Worm (Caenorhabditis elegans) whole organism, L4 larva: Measurements from ENCODE around the gene F37H8.6.

Source experiments
- F10B5.3 ChIP-seq: sonication (generic microtip); optimal IDR thresholded peaks from 2 replicates; lab custom pipeline; 2016; ENCODE audit warnings: mild to moderate bottlenecking, missing genetic modification characterization, missing compliant biosample characterization
- F26F4.8 ChIP-seq: fragments of 200-800 bp; sonication (Bioruptor generic); conservative IDR thresholded peaks from 2 replicates; pipeline ENCODE4 v1.3.6; 2022; ENCODE audit warnings: missing genetic modification characterization, missing compliant biosample characterization
- F37D6.2 ChIP-seq: sonication (generic microtip); optimal IDR thresholded peaks from 2 replicates; lab custom pipeline; 2016; ENCODE audit warnings: mild to moderate bottlenecking, missing genetic modification characterization, missing compliant biosample characterization
- F44E2.7 ChIP-seq: fragments of 200-800 bp; sonication (Bioruptor generic); IDR thresholded peaks from 2 replicates; pipeline ENCODE4 v2.1.2; 2022; ENCODE audit warnings: missing genetic modification characterization, missing compliant biosample characterization
- Y105C5A.15 ChIP-seq: fragments of 200-800 bp; sonication (Bioruptor generic); IDR thresholded peaks from 2 replicates; pipeline ENCODE4 v1.3.6; 2022; ENCODE audit warnings: missing genetic modification characterization, missing compliant biosample characterization
- Y48G9A.11 ChIP-seq: fragments of 200-800 bp; sonication (Bioruptor generic); IDR thresholded peaks from 2 replicates; pipeline ENCODE4 v1.3.6; 2022; ENCODE audit warnings: missing genetic modification reagents, missing genetic modification characterization, missing compliant biosample characterization
- ZK337.2 ChIP-seq: fragments of 200-800 bp; sonication (Bioruptor generic); IDR thresholded peaks from 2 replicates; pipeline ENCODE4 v1.3.6; 2022; ENCODE audit warnings: missing genetic modification reagents, missing genetic modification characterization, missing compliant biosample characterization
- ama-1 ChIP-seq: fragments of 150-350 bp; optimal IDR thresholded peaks from 2 replicates; lab custom pipeline; 2014; ENCODE audit warnings: inconsistent platforms, mixed read lengths
- arid-1 ChIP-seq: fragments of 200-800 bp; sonication (Bioruptor generic); conservative IDR thresholded peaks from 2 replicates; pipeline ENCODE4 v1.3.6; 2022; ENCODE audit warnings: missing genetic modification reagents, missing genetic modification characterization, missing compliant biosample characterization
- daf-16 ChIP-seq, 3 experiments: sonication (generic microtip); optimal IDR thresholded peaks; 2 replicates each; lab custom pipeline; 2016 to 2017; ENCODE audit warnings: missing genetic modification characterization in 3 of 3, missing genetic modification reagents in 3 of 3, mild to moderate bottlenecking in 2 of 3, missing compliant biosample characterization in 2 of 3, missing biosample characterization in 1 of 3, moderate library complexity in 1 of 3
- daf-8 ChIP-seq: fragments of 200-800 bp; sonication (Bioruptor generic); IDR thresholded peaks from 2 replicates; pipeline ENCODE4 v1.3.6; 2022; ENCODE audit warnings: missing genetic modification characterization, missing compliant biosample characterization
- dpl-1 ChIP-seq: fragments of 150-350 bp; optimal IDR thresholded peaks from 2 replicates; lab custom pipeline; 2014; ENCODE audit warnings: missing biosample characterization, missing genetic modification reagents, missing genetic modification characterization
- duxl-1 ChIP-seq: sonication (generic microtip); optimal IDR thresholded peaks from 2 replicates; lab custom pipeline; 2016; ENCODE audit warnings: mild to moderate bottlenecking, missing genetic modification characterization, moderate library complexity, missing compliant biosample characterization; ENCODE audit not compliant: poor library complexity
- dve-1 ChIP-seq: sonication (generic microtip); optimal IDR thresholded peaks from 2 replicates; lab custom pipeline; 2017; ENCODE audit warnings: antibody characterized with exemption, mild to moderate bottlenecking, missing genetic modification characterization, missing compliant biosample characterization; ENCODE audit not compliant: insufficient read depth
- egl-27 ChIP-seq: sonication (generic microtip); optimal IDR thresholded peaks from 3 replicates; lab custom pipeline; 2017; ENCODE audit warnings: missing biosample characterization, missing genetic modification reagents, missing genetic modification characterization
- fkh-10 ChIP-seq: fragments of 150-350 bp; optimal IDR thresholded peaks from 2 replicates; lab custom pipeline; 2014; ENCODE audit warnings: missing biosample characterization, missing genetic modification reagents, missing genetic modification characterization
- fos-1 ChIP-seq: fragments of 150-350 bp; optimal IDR thresholded peaks from 2 replicates; lab custom pipeline; 2014; ENCODE audit warnings: missing biosample characterization, missing genetic modification characterization
- hif-1 ChIP-seq, 2 experiments: sonication (generic microtip); optimal IDR thresholded peaks; 2 replicates each; lab custom pipeline; 2016 to 2017; ENCODE audit warnings: missing compliant biosample characterization in 2 of 2, missing genetic modification characterization in 2 of 2, missing genetic modification reagents in 2 of 2, missing genotype in 2 of 2, mild to moderate bottlenecking in 1 of 2
- hlh-11 ChIP-seq: fragments of 200-800 bp; sonication (Bioruptor generic); optimal IDR thresholded peaks from 2 replicates; lab custom pipeline; 2018; ENCODE audit warnings: mild to moderate bottlenecking, missing genetic modification characterization, missing compliant biosample characterization
- hmg-1.1 ChIP-seq: fragments of 200-800 bp; sonication (Bioruptor generic); IDR thresholded peaks from 2 replicates; pipeline ENCODE4 v1.3.6; 2022; ENCODE audit warnings: missing genetic modification reagents, missing genetic modification characterization, missing compliant biosample characterization
- lin-15B ChIP-seq: fragments of 150-350 bp; sonication (generic microtip); optimal IDR thresholded peaks from 3 replicates; lab custom pipeline; 2014; ENCODE audit warnings: missing biosample characterization, missing genetic modification characterization
- lir-3 ChIP-seq: sonication (generic microtip); optimal IDR thresholded peaks from 2 replicates; lab custom pipeline; 2016; ENCODE audit warnings: mild to moderate bottlenecking, missing genetic modification characterization, missing compliant biosample characterization
- lsy-2 ChIP-seq, 2 experiments: fragments of 150-350 bp in 1 of 2; sonication (generic microtip) in 1 of 2; optimal IDR thresholded peaks; 2 replicates each; lab custom pipeline; 2014 to 2017; ENCODE audit warnings: missing biosample characterization in 2 of 2, missing genetic modification characterization in 2 of 2
- madf-5 ChIP-seq, 2 experiments: fragments of 200-800 bp; sonication (Bioruptor generic); IDR thresholded peaks; 2 replicates each; pipeline ENCODE4 v1.3.6; 2022; ENCODE audit warnings: missing compliant biosample characterization in 2 of 2, missing genetic modification characterization in 2 of 2
- madf-9 ChIP-seq: fragments of 200-800 bp; sonication (Bioruptor generic); conservative IDR thresholded peaks from 2 replicates; pipeline ENCODE4 v1.3.6; 2022; ENCODE audit warnings: missing genetic modification reagents, missing genetic modification characterization, missing compliant biosample characterization
- mes-2 ChIP-seq: sonication (generic microtip); optimal IDR thresholded peaks from 2 replicates; lab custom pipeline; 2016; ENCODE audit warnings: missing genotype, mild to moderate bottlenecking, missing genetic modification characterization, missing compliant biosample characterization; ENCODE audit not compliant: poor library complexity, severe bottlenecking
- mxl-3 ChIP-seq: fragments of 200-800 bp; sonication (Bioruptor generic); optimal IDR thresholded peaks from 2 replicates; lab custom pipeline; 2018; ENCODE audit warnings: mild to moderate bottlenecking, missing genetic modification characterization, missing compliant biosample characterization
- nhr-10 ChIP-seq: fragments of 150-350 bp; optimal IDR thresholded peaks from 2 replicates; lab custom pipeline; 2014; ENCODE audit warnings: missing biosample characterization, missing genetic modification characterization
- nhr-102 ChIP-seq: sonication (generic microtip); optimal IDR thresholded peaks from 2 replicates; lab custom pipeline; 2016; ENCODE audit warnings: mild to moderate bottlenecking, missing genetic modification characterization, moderate library complexity, missing compliant biosample characterization
- nhr-237 ChIP-seq: sonication (generic microtip); optimal IDR thresholded peaks from 2 replicates; lab custom pipeline; 2017; ENCODE audit warnings: missing biosample characterization, missing genetic modification characterization
- nhr-25 ChIP-seq: sonication (generic microtip); optimal IDR thresholded peaks from 2 replicates; lab custom pipeline; 2017; ENCODE audit warnings: missing genetic modification characterization, mild to moderate bottlenecking, missing compliant biosample characterization, antibody characterized with exemption, moderate library complexity, borderline replicate concordance; ENCODE audit not compliant: insufficient read depth
- nhr-28 ChIP-seq: fragments of 150-350 bp; optimal IDR thresholded peaks from 2 replicates; lab custom pipeline; 2014; ENCODE audit warnings: missing biosample characterization, missing genetic modification characterization
- nhr-48 ChIP-seq: sonication (generic microtip); optimal IDR thresholded peaks from 2 replicates; lab custom pipeline; 2016; ENCODE audit warnings: mild to moderate bottlenecking, missing genetic modification characterization, missing compliant biosample characterization
- nhr-76 ChIP-seq: fragments of 150-350 bp; optimal IDR thresholded peaks from 2 replicates; lab custom pipeline; 2014; ENCODE audit warnings: missing biosample characterization, missing genetic modification characterization
- nhr-77 ChIP-seq: fragments of 150-350 bp; optimal IDR thresholded peaks from 2 replicates; lab custom pipeline; 2014; ENCODE audit warnings: missing biosample characterization, missing genetic modification characterization
- rbr-2 ChIP-seq: sonication (generic microtip); optimal IDR thresholded peaks from 2 replicates; lab custom pipeline; 2016; ENCODE audit warnings: missing genotype, missing genetic modification characterization, missing compliant biosample characterization
- skn-1 ChIP-seq: fragments of 150-350 bp; optimal IDR thresholded peaks from 2 replicates; lab custom pipeline; 2014; ENCODE audit warnings: missing biosample characterization, missing genetic modification characterization
- snpc-1.2 ChIP-seq: fragments of 200-800 bp; sonication (Bioruptor generic); IDR thresholded peaks from 2 replicates; pipeline ENCODE4 v1.3.6; 2022; ENCODE audit warnings: missing genetic modification reagents, missing genetic modification characterization, missing compliant biosample characterization
- tag-97 ChIP-seq: fragments of 200-800 bp; sonication (Bioruptor generic); IDR thresholded peaks from 2 replicates; pipeline ENCODE4 v1.3.6; 2022; ENCODE audit warnings: missing genetic modification characterization, missing compliant biosample characterization
- zfp-2 ChIP-seq: sonication (generic microtip); optimal IDR thresholded peaks from 2 replicates; lab custom pipeline; 2016; ENCODE audit warnings: mild to moderate bottlenecking, missing genetic modification characterization, missing compliant biosample characterization
- ztf-11 ChIP-seq: fragments of 150-350 bp; optimal IDR thresholded peaks from 2 replicates; lab custom pipeline; 2014; ENCODE audit warnings: missing biosample characterization, missing genetic modification characterization

F37H8.6 gene

DNA sequence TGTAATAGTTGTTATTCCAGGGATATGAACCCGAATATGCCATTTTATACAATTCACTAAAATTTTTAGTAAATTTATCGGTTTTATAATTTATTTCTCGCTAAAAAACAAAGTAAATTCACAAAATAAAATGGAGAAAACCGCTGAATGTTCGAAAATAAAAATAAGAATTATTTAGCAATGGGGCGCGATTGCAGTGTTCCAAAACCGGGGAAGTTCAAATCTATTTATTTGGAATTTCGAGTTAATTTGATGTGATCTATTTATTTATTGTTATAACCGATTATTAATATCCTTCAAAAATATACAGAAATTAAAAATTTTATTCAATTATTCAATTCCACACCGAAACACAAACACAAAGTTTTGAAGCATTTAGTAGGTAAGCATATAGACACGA, 44.7 kb downstream of the F37H8.6 start, which contains the start of gene F40F8.11 (continued):
- TF ChIP-seq duxl-1 (no peak), nhr-28 (tag; lab: Kevin White, UChicago) (peak; percentile 1), F37D6.2 (tag; lab: Kevin White, UChicago) (no peak)

DNA sequence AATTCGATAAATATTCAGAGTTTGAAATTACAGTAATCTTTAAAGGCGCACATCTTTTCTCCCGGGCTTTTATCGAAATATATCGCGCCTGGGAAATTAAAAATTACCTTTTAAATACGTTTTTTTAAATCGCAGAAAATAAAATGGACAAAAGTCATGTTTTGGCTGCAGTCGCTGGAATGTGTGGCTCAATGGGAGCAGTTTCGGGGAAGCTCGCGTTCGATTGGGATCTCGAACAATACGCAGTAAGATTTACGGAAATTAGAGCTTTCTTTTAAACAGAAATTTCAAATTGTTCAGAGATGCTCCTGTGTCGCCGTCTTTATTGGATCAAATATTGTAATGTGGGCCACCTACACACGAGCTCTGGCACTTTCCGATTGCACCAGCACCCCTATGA, 47.8 kb downstream of the F37H8.6 start, which contains the start of gene F40F8.12:
Gene F40F8.12, plus strand, starts transcription at position 301 of the 400 bp plus-strand sequence.
- no peak for TF ChIP-seq snpc-1.2 (GFP tag; lab: Robert Waterston, UW)
- no peak for TF ChIP-seq lin-15B
- TF ChIP-seq F37D6.2 (tag; lab: Kevin White, UChicago): no peak
- TF ChIP-seq Y105C5A.15 (GFP tag; lab: Robert Waterston, UW): no peak
- no peak for TF ChIP-seq dve-1 (tag; lab: Kevin White, UChicago)
- TF ChIP-seq nhr-237 (tag; lab: Kevin White, UChicago): no peak
- no peak for TF ChIP-seq skn-1 (tag; lab: Kevin White, UChicago)
- TF ChIP-seq nhr-25: no peak
- TF ChIP-seq nhr-76 (tag; lab: Kevin White, UChicago): no peak

DNA sequence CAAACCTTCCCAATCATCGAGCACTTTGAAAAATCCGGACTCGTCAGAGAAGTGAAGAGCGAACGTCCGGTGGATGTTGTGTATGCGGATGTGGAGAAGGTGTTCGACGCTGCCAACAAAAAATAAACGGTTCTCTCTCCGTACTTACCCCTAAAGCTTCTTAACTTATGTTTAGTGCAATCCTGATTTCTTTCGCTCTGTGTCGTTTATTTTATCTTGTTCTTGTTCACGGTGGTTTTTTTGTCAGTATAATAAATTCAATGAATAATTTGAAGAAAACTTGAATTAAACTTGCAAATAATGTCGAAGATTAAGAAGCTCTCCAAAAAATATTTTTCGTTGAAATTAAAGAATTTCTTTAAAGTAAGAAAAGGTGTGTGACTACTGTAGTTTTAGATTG, 48.3 kb downstream of the F37H8.6 start, which contains the start of gene F40F8.3:
Gene F40F8.3, plus strand, starts transcription at position 301 of the 400 bp plus-strand sequence.
- no peak for TF ChIP-seq F26F4.8
- TF ChIP-seq madf-9: no peak
- TF ChIP-seq nhr-77 (tag; lab: Kevin White, UChicago): no peak
- TF ChIP-seq Y48G9A.11 (GFP tag; lab: Robert Waterston, UW): no peak
- no peak for TF ChIP-seq nhr-10 (tag; lab: Kevin White, UChicago)
- no peak for TF ChIP-seq ama-1 (lab: Kevin White, UChicago)
- TF ChIP-seq nhr-76 (tag; lab: Kevin White, UChicago): no peak
- TF ChIP-seq fos-1 (tag; lab: Kevin White, UChicago): no peak
- TF ChIP-seq ZK337.2 (GFP tag; lab: Robert Waterston, UW): no peak

DNA sequence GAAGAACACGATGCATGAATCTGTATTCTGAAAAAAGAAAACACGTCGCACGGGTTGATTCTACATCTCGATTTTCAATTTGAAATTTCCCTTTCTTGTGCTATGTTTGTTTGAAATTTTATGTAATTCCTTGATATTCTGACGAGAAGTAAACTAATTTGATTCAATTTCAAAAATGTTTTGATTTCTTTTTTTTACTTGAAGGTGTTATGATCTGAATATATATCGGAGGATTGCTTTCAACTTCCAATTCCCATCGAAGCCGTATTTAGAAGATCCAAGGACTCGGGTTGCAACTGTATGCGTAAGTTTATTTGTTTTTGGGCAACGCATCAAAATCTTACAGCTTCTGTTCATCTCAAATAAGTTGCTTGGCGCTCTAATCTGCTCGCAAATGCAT, 49.9 kb downstream of the F37H8.6 start, which contains the start of gene F40F8.1:
Gene F40F8.1, plus strand, starts transcription at position 301 of the 400 bp plus-strand sequence.
- TF ChIP-seq fos-1 (tag; lab: Kevin White, UChicago) (no peak), lsy-2 (tag; optimal IDR thresholded peaks at IDR 0.05; lab: Kevin White, UChicago) (no peak), ztf-11 (tag; lab: Kevin White, UChicago) (no peak), lir-3 (tag; lab: Kevin White, UChicago) (no peak), lin-15B (no peak), tag-97 (GFP tag; lab: Robert Waterston, UW) (no peak), nhr-10 (tag; lab: Kevin White, UChicago) (no peak), F10B5.3 (tag; lab: Kevin White, UChicago) (no peak), madf-9 (no peak), nhr-77 (tag; lab: Kevin White, UChicago) (no peak), daf-8 (GFP tag; lab: Robert Waterston, UW) (no peak), mxl-3 (GFP tag; lab: Kevin White, UChicago) (no peak), nhr-76 (tag; lab: Kevin White, UChicago) (no peak), madf-5 (GFP tag; IDR thresholded peaks at IDR 0.05; lab: Robert Waterston, UW) (no peak), nhr-48 (tag; lab: Kevin White, UChicago) (no peak), F44E2.7 (GFP tag; lab: Robert Waterston, UW) (no peak)

DNA sequence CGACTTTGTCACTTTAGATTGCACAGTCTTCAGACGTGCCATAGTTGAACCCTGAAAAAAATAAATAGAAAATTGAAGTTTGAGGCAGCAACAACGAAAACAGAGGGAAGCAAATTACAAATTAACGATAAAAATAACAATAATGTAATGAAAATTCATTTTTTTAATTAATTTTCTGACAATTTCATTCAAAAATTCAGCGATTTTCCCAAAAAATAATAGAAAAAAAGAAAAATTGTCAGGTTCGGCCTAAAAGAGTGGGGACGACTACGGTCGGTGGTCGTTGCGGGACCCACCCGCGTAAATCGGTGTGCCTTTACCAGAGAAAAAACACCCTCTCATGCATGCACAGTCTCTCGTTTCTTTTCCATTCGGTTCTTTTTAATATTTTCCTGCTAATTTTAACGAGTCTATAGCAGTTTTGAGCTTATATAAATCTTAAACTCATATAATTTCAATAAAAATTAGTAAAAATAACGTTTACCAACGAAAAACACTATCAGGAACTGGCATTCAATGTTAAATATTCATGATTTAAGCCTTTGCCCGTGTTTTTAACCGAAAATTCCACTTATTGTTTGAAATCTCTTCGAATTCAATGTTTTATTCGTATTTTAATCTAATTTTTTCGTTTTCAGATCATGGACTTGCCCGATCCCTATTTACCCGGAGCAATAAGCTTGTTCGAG, 50.8 kb downstream of the F37H8.6 start, which contains the start of the genes rps-9 and lsm-1:
Gene rps-9, minus strand, starts transcription at position 51 of the 689 bp plus-strand sequence.
Gene lsm-1, plus strand, starts transcription at position 639 of the 689 bp plus-strand sequence.
- TF ChIP-seq dpl-1 (GFP tag; lab: Kevin White, UChicago): peak; percentile 63
- peak; percentile 49 to 98 for TF ChIP-seq lsy-2 (tag; optimal IDR thresholded peaks at IDR 0.05; lab: Kevin White, UChicago)
- peak in 1 of 2 experiments; percentile 64 for TF ChIP-seq hif-1 (tag; optimal IDR thresholded peaks at IDR 0.05; lab: Kevin White, UChicago)
- peak; percentile 60; the same call in 1 of the 2 replicates for TF ChIP-seq hmg-1.1 (GFP tag; lab: Robert Waterston, UW)
- TF ChIP-seq rbr-2 (tag; lab: Kevin White, UChicago): peak; percentile 43
- no peak for TF ChIP-seq egl-27
- no peak for TF ChIP-seq zfp-2
- peak; percentile 57 for TF ChIP-seq hlh-11 (tag; lab: Kevin White, UChicago)
- TF ChIP-seq tag-97 (GFP tag; lab: Robert Waterston, UW): no peak
- TF ChIP-seq fkh-10 (GFP tag; lab: Kevin White, UChicago): peak; percentile 40
- peak; percentile 5 for TF ChIP-seq nhr-28 (tag; lab: Kevin White, UChicago)
- TF ChIP-seq daf-16 (GFP tag; optimal IDR thresholded peaks at IDR 0.05; lab: Kevin White, UChicago): no peak
- peak; percentile 32 for TF ChIP-seq daf-16 (tag; optimal IDR thresholded peaks at IDR 0.05; lab: Kevin White, UChicago)
- peak; percentile 84 for TF ChIP-seq mes-2 (tag; lab: Kevin White, UChicago)
- 0 out of 2 replicates have a peak, but pooled peaks have one; percentile 38 for TF ChIP-seq arid-1 (GFP tag; lab: Robert Waterston, UW)
- no peak for TF ChIP-seq nhr-102 (tag; lab: Kevin White, UChicago)
- TF ChIP-seq ama-1 (lab: Kevin White, UChicago): peak; percentile 32
